Fruit fly (Drosophila melanogaster): ENCODE measurements around the gene CG14456.
A peak's percentile ranks its signal among the peaks of the same experiment; 100 is the strongest.

CG14456 gene

dm6 chr3L:22717137-22717767 lies 30.2 kb downstream of the CG14456 start, which contains the start of the genes ArfGAP3 and CG32452 (continued):
- peak; percentile 64 for TF ChIP-seq CG16813 (GFP tag; IDR thresholded peaks at IDR 0.05; ENCODE audit: partially characterized antibody)
- TF ChIP-seq seq (GFP tag; IDR thresholded peaks at IDR 0.05), result peak; percentile 56; the same call in 1 of the 2 replicates
- TF ChIP-seq CG4282 (GFP tag; optimal IDR thresholded peaks at IDR 0.05), result no peak
- TF ChIP-seq Drgx (GFP tag; IDR thresholded peaks at IDR 0.05), result peak; percentile 59
- TF ChIP-seq CG9817 (tag; optimal IDR thresholded peaks at IDR 0.05), result peak; percentile 75
- TF ChIP-seq CG14965 (GFP tag; optimal IDR thresholded peaks at IDR 0.05; ENCODE audit: borderline replicate concordance), result no peak
- peak; percentile 81 for TF ChIP-seq CG31441 (GFP tag; IDR thresholded peaks at IDR 0.05)
- TF ChIP-seq dysf (GFP tag; IDR thresholded peaks at IDR 0.05), result peak; percentile 70; the same call in 2 of the 3 replicates
- peak; percentile 66 for TF ChIP-seq D19A (tag; optimal IDR thresholded peaks at IDR 0.05)
- no peak for TF ChIP-seq CG6765 (GFP tag; optimal IDR thresholded peaks at IDR 0.05)
- peak; percentile 67 for TF ChIP-seq CG9215 (GFP tag; IDR thresholded peaks at IDR 0.05)
- peak; percentile 60; the same call in 1 of the 2 replicates for TF ChIP-seq rib (GFP tag; IDR thresholded peaks at IDR 0.05)
- peak; percentile 63; the same call in 1 of the 2 replicates for TF ChIP-seq CG10366 (GFP tag; IDR thresholded peaks at IDR 0.05)
- peak; percentile 31 for TF ChIP-seq CHES-1-like (GFP tag; optimal IDR thresholded peaks at IDR 0.05)
- TF ChIP-seq CG31365 (tag; optimal IDR thresholded peaks at IDR 0.05), result no peak
- no peak for TF ChIP-seq CG3726 (GFP tag; IDR thresholded peaks at IDR 0.05)
- TF ChIP-seq CG13296 (GFP tag; optimal IDR thresholded peaks at IDR 0.05), result peak; percentile 68
- peak; percentile 34 for TF ChIP-seq ERR (GFP tag; optimal IDR thresholded peaks at IDR 0.05)
- peak; percentile 83 for TF ChIP-seq CG13424 (tag; optimal IDR thresholded peaks at IDR 0.05)
- TF ChIP-seq CG18599 (GFP tag; optimal IDR thresholded peaks at IDR 0.05), result peak; percentile 70
- TF ChIP-seq Dad (GFP tag; optimal IDR thresholded peaks at IDR 0.05), result peak; percentile 48
- peak; percentile 91 for TF ChIP-seq CG10267 (tag; optimal IDR thresholded peaks at IDR 0.05)
- no peak for TF ChIP-seq z (GFP tag; IDR thresholded peaks at IDR 0.05)
- TF ChIP-seq wek (GFP tag; optimal IDR thresholded peaks at IDR 0.05), result peak; percentile 96
- no peak for TF ChIP-seq GATAe (GFP tag; conservative IDR thresholded peaks at IDR 0.05)
- TF ChIP-seq CG1233 (GFP tag; optimal IDR thresholded peaks at IDR 0.05), result peak; percentile 58
- peak; percentile 42 for TF ChIP-seq kay (GFP tag; optimal IDR thresholded peaks at IDR 0.05)
- TF ChIP-seq CG12942 (GFP tag; optimal IDR thresholded peaks at IDR 0.05), result peak; percentile 75
- no peak for TF ChIP-seq otp (GFP tag; IDR thresholded peaks at IDR 0.05)
- no peak for TF ChIP-seq ac (GFP tag; optimal IDR thresholded peaks at IDR 0.05)
- TF ChIP-seq NfI (GFP tag; optimal IDR thresholded peaks at IDR 0.05), result peak; percentile 67
- no peak for TF ChIP-seq org-1 (GFP tag; optimal IDR thresholded peaks at IDR 0.05)
- TF ChIP-seq CG11456 (GFP tag; IDR thresholded peaks at IDR 0.05), result peak; percentile 75
- TF ChIP-seq lmd (GFP tag; IDR thresholded peaks at IDR 0.05), result peak; percentile 66
- TF ChIP-seq grn (GFP tag; optimal IDR thresholded peaks at IDR 0.05), result no peak
- TF ChIP-seq fd64A (GFP tag; optimal IDR thresholded peaks at IDR 0.05), result no peak
- peak; percentile 56 for TF ChIP-seq CG4328 (GFP tag; optimal IDR thresholded peaks at IDR 0.05)
- no peak; the same call in 1 of the 2 replicates for TF ChIP-seq cas (GFP tag; IDR thresholded peaks at IDR 0.05)
- TF ChIP-seq CG42726 (GFP tag; IDR thresholded peaks at IDR 0.05; ENCODE audit: partially characterized antibody), result no peak; the same call in 1 of the 2 replicates
- peak; percentile 34 for TF ChIP-seq Spps (tag; optimal IDR thresholded peaks at IDR 0.05)
- TF ChIP-seq NC2α (GFP tag; optimal IDR thresholded peaks at IDR 0.05), result no peak
- no peak for TF ChIP-seq CG10431 (GFP tag; optimal IDR thresholded peaks at IDR 0.05)
- TF ChIP-seq D (optimal IDR thresholded peaks at IDR 0.05), result no peak
- TF ChIP-seq D (GFP tag; optimal IDR thresholded peaks at IDR 0.05), result peak; percentile 40
- peak; percentile 51 for TF ChIP-seq Dp (GFP tag; optimal IDR thresholded peaks at IDR 0.05)
- peak; percentile 29; the same call in 1 of the 2 replicates for TF ChIP-seq CG8765 (GFP tag; IDR thresholded peaks at IDR 0.05)
- no peak for TF ChIP-seq eyg (GFP tag; optimal IDR thresholded peaks at IDR 0.05)
- TF ChIP-seq shn (GFP tag; optimal IDR thresholded peaks at IDR 0.05), result peak; percentile 63
- peak; percentile 34; the same call in 1 of the 3 replicates for TF ChIP-seq CG6175 (GFP tag; IDR thresholded peaks at IDR 0.05)
- TF ChIP-seq Dll (GFP tag; IDR thresholded peaks at IDR 0.05; ENCODE audit: partially characterized antibody), result peak; percentile 86
